Fruit fly (Drosophila melanogaster): Measurements from ENCODE around the gene Sbat.

Gene Sbat

dm6 chr2L:2856960-2857584 is 21.1 kb upstream of the Sbat start, which contains the start of gene CG2991 (continued):
- TF ChIP-seq CG18011 (GFP tag; optimal IDR thresholded peaks at IDR 0.05) (no peak), CG12071 (GFP tag; optimal IDR thresholded peaks at IDR 0.05) (no peak), CG17829 (tag; optimal IDR thresholded peaks at IDR 0.05) (peak; percentile 75), jing (GFP tag; optimal IDR thresholded peaks at IDR 0.05) (no peak), Hand (GFP tag; optimal IDR thresholded peaks at IDR 0.05) (no peak), CoRest (tag; optimal IDR thresholded peaks at IDR 0.05) (peak; percentile 16), CG15269 (tag; optimal IDR thresholded peaks at IDR 0.05) (peak; percentile 11), chm (GFP tag; IDR thresholded peaks at IDR 0.05) (peak; percentile 74), ATbp (GFP tag; optimal IDR thresholded peaks at IDR 0.05) (no peak), CG3281 (GFP tag; optimal IDR thresholded peaks at IDR 0.05) (peak; percentile 6), Hr51 (GFP tag; optimal IDR thresholded peaks at IDR 0.05) (peak in 1 of 2 experiments; percentile 24), Doc3 (GFP tag; IDR thresholded peaks at IDR 0.05; ENCODE audit: partially characterized antibody) (peak; percentile 74), CG6791 (GFP tag; IDR thresholded peaks at IDR 0.05; ENCODE audit: partially characterized antibody) (peak; percentile 91), CG17612 (GFP tag; IDR thresholded peaks at IDR 0.05) (no peak), CG10147 (GFP tag; optimal IDR thresholded peaks at IDR 0.05) (peak; percentile 36), CG18764 (GFP tag; optimal IDR thresholded peaks at IDR 0.05) (no peak), Xrp1 (GFP tag; IDR thresholded peaks at IDR 0.05) (no peak), Gsc (GFP tag; IDR thresholded peaks at IDR 0.05) (no peak), CkIIα-i1 (GFP tag; IDR thresholded peaks at IDR 0.05) (no peak), dm (GFP tag; optimal IDR thresholded peaks at IDR 0.05) (peak; percentile 8), nmo (GFP tag; optimal IDR thresholded peaks at IDR 0.05) (peak; percentile 56), tap (tag; optimal IDR thresholded peaks at IDR 0.05) (no peak), CG10959 (GFP tag; IDR thresholded peaks at IDR 0.05) (no peak), chif (GFP tag; optimal IDR thresholded peaks at IDR 0.05) (no peak), ara (GFP tag; IDR thresholded peaks at IDR 0.05) (no peak), ci (GFP tag; IDR thresholded peaks at IDR 0.05) (peak; percentile 14; the same call in 2 of the 3 replicates), Optix (GFP tag; IDR thresholded peaks at IDR 0.05) (no peak), Spps (tag; optimal IDR thresholded peaks at IDR 0.05) (no peak), gem (tag; optimal IDR thresholded peaks at IDR 0.05) (peak; percentile 11), klu (GFP tag; IDR thresholded peaks at IDR 0.05) (no peak), CG4424 (GFP tag; optimal IDR thresholded peaks at IDR 0.05) (no peak), CG4617 (GFP tag; optimal IDR thresholded peaks at IDR 0.05; ENCODE audit: borderline replicate concordance) (peak; percentile 86), tll (GFP tag; optimal IDR thresholded peaks at IDR 0.05) (no peak), CG7987 (GFP tag; optimal IDR thresholded peaks at IDR 0.05) (peak; percentile 36), luna (GFP tag; optimal IDR thresholded peaks at IDR 0.05) (no peak), CG30403 (GFP tag; optimal IDR thresholded peaks at IDR 0.05) (no peak), dpn (GFP tag; optimal IDR thresholded peaks at IDR 0.05) (peak in 1 of 2 experiments; percentile 22), CG9727 (GFP tag; optimal IDR thresholded peaks at IDR 0.05) (no peak), CG12299 (tag; optimal IDR thresholded peaks at IDR 0.05) (peak; percentile 61), CG34376 (GFP tag; optimal IDR thresholded peaks at IDR 0.05) (peak; percentile 20), D19B (GFP tag; optimal IDR thresholded peaks at IDR 0.05) (no peak), tx (GFP tag; optimal IDR thresholded peaks at IDR 0.05) (no peak), CG1603 (tag; optimal IDR thresholded peaks at IDR 0.05) (peak; percentile 74), GATAe (GFP tag; conservative IDR thresholded peaks at IDR 0.05) (no peak), da (GFP tag; optimal IDR thresholded peaks at IDR 0.05) (no peak), CG9797 (GFP tag; optimal IDR thresholded peaks at IDR 0.05) (peak; percentile 98), CG11696 (GFP tag; IDR thresholded peaks at IDR 0.05) (no peak), Dbx (GFP tag; IDR thresholded peaks at IDR 0.05) (0 out of 3 replicates have a peak, but pooled peaks have one; percentile 21), CG1647 (GFP tag; optimal IDR thresholded peaks at IDR 0.05) (peak; percentile 14), H15 (GFP tag; IDR thresholded peaks at IDR 0.05) (no peak)
